Worm (Caenorhabditis elegans) whole organism, L4 larva: ENCODE results near the gene snpc-1.3.

Experiments used
- F37D6.2 ChIP-seq: sonication (generic microtip); optimal IDR thresholded peaks from 2 replicates; lab custom pipeline; 2016; ENCODE audit warnings: mild to moderate bottlenecking, missing genetic modification characterization, missing compliant biosample characterization
- F44E2.7 ChIP-seq: fragments of 200-800 bp; sonication (Bioruptor generic); IDR thresholded peaks from 2 replicates; pipeline ENCODE4 v2.1.2; 2022; ENCODE audit warnings: missing genetic modification characterization, missing compliant biosample characterization
- T20F7.1 ChIP-seq: fragments of 200-800 bp; sonication (Bioruptor generic); optimal IDR thresholded peaks from 2 replicates; lab custom pipeline; 2018; ENCODE audit warnings: mild to moderate bottlenecking, missing genetic modification characterization, missing compliant biosample characterization
- Y5F2A.4 ChIP-seq: fragments of 200-800 bp; sonication (Bioruptor generic); optimal IDR thresholded peaks from 2 replicates; lab custom pipeline; 2018; ENCODE audit warnings: mild to moderate bottlenecking, missing genetic modification characterization, missing compliant biosample characterization
- ZK337.2 ChIP-seq: fragments of 200-800 bp; sonication (Bioruptor generic); IDR thresholded peaks from 2 replicates; pipeline ENCODE4 v1.3.6; 2022; ENCODE audit warnings: missing genetic modification reagents, missing genetic modification characterization, missing compliant biosample characterization
- aha-1 ChIP-seq: fragments of 150-350 bp; peaks from one replicate; lab custom pipeline; 2014; ENCODE audit warnings: missing biosample characterization, missing genetic modification characterization
- ama-1 ChIP-seq: fragments of 150-350 bp; optimal IDR thresholded peaks from 2 replicates; lab custom pipeline; 2014; ENCODE audit warnings: inconsistent platforms, mixed read lengths
- attf-4 ChIP-seq: sonication (generic microtip); optimal IDR thresholded peaks from 3 replicates; lab custom pipeline; 2017; ENCODE audit warnings: missing biosample characterization, missing genetic modification characterization
- ceh-28 ChIP-seq: fragments of 150-350 bp; optimal IDR thresholded peaks from 2 replicates; lab custom pipeline; 2014; ENCODE audit warnings: missing biosample characterization, missing genetic modification reagents, missing genetic modification characterization
- ceh-32 ChIP-seq: sonication (generic microtip); optimal IDR thresholded peaks from 2 replicates; lab custom pipeline; 2016; ENCODE audit warnings: mild to moderate bottlenecking, missing genetic modification characterization, missing compliant biosample characterization; ENCODE audit not compliant: poor library complexity
- ceh-44 ChIP-seq: fragments of 200-800 bp; sonication (Bioruptor generic); IDR thresholded peaks from 2 replicates; pipeline ENCODE4 v1.3.6; 2022; ENCODE audit warnings: missing genetic modification reagents, missing genetic modification characterization, missing compliant biosample characterization
- ceh-82 ChIP-seq: sonication (generic microtip); optimal IDR thresholded peaks from 2 replicates; lab custom pipeline; 2017; ENCODE audit warnings: missing biosample characterization, missing genetic modification characterization
- ces-1 ChIP-seq: fragments of 150-350 bp; sonication (generic microtip); optimal IDR thresholded peaks from 4 replicates; lab custom pipeline; 2014; ENCODE audit warnings: missing biosample characterization, missing genetic modification reagents, missing genetic modification characterization
- cey-2 ChIP-seq: sonication (generic microtip); optimal IDR thresholded peaks from 3 replicates; lab custom pipeline; 2017; ENCODE audit warnings: missing genetic modification characterization, mild to moderate bottlenecking, missing compliant biosample characterization, antibody characterized with exemption, borderline replicate concordance; ENCODE audit not compliant: insufficient read depth
- ctbp-1 ChIP-seq: fragments of 200-800 bp; sonication (Bioruptor generic); IDR thresholded peaks from 2 replicates; pipeline ENCODE4 v1.3.6; 2022; ENCODE audit warnings: missing genetic modification reagents, missing genetic modification characterization, missing compliant biosample characterization
- daf-16 ChIP-seq, 3 experiments: sonication (generic microtip); optimal IDR thresholded peaks; 2 replicates each; lab custom pipeline; 2016 to 2017; ENCODE audit warnings: missing genetic modification characterization in 3 of 3, missing genetic modification reagents in 3 of 3, mild to moderate bottlenecking in 2 of 3, missing compliant biosample characterization in 2 of 3, missing biosample characterization in 1 of 3, moderate library complexity in 1 of 3
- daf-19 ChIP-seq: fragments of 200-800 bp; sonication (Bioruptor generic); conservative IDR thresholded peaks from 2 replicates; pipeline ENCODE4 v1.3.6; 2022; ENCODE audit warnings: missing genetic modification characterization, missing compliant biosample characterization
- dmd-8 ChIP-seq: fragments of 200-800 bp; sonication (Bioruptor generic); IDR thresholded peaks from 2 replicates; pipeline ENCODE4 v1.3.6; 2022; ENCODE audit warnings: missing genetic modification characterization, missing compliant biosample characterization
- dpl-1 ChIP-seq: fragments of 150-350 bp; optimal IDR thresholded peaks from 2 replicates; lab custom pipeline; 2014; ENCODE audit warnings: missing biosample characterization, missing genetic modification reagents, missing genetic modification characterization
- dve-1 ChIP-seq: sonication (generic microtip); optimal IDR thresholded peaks from 2 replicates; lab custom pipeline; 2017; ENCODE audit warnings: antibody characterized with exemption, mild to moderate bottlenecking, missing genetic modification characterization, missing compliant biosample characterization; ENCODE audit not compliant: insufficient read depth
- egl-27 ChIP-seq: sonication (generic microtip); optimal IDR thresholded peaks from 3 replicates; lab custom pipeline; 2017; ENCODE audit warnings: missing biosample characterization, missing genetic modification reagents, missing genetic modification characterization
- fkh-10 ChIP-seq: fragments of 150-350 bp; optimal IDR thresholded peaks from 2 replicates; lab custom pipeline; 2014; ENCODE audit warnings: missing biosample characterization, missing genetic modification reagents, missing genetic modification characterization
- hlh-11 ChIP-seq: fragments of 200-800 bp; sonication (Bioruptor generic); optimal IDR thresholded peaks from 2 replicates; lab custom pipeline; 2018; ENCODE audit warnings: mild to moderate bottlenecking, missing genetic modification characterization, missing compliant biosample characterization
- jun-1 ChIP-seq: fragments of 150-350 bp; optimal IDR thresholded peaks from 2 replicates; lab custom pipeline; 2014; ENCODE audit warnings: missing biosample characterization, missing genetic modification reagents, missing genetic modification characterization
- lim-7 ChIP-seq: fragments of 200-800 bp; sonication (Bioruptor generic); IDR thresholded peaks from 2 replicates; pipeline ENCODE4 v1.3.6; 2022; ENCODE audit warnings: missing genetic modification characterization, missing compliant biosample characterization
- lin-1 ChIP-seq: fragments of 200-800 bp; sonication (Bioruptor generic); IDR thresholded peaks from 2 replicates; pipeline ENCODE4 v1.3.6; 2022; ENCODE audit warnings: missing genetic modification reagents, missing genetic modification characterization, missing compliant biosample characterization
- lin-29 ChIP-seq: fragments of 200-800 bp; sonication (Bioruptor generic); IDR thresholded peaks from 2 replicates; pipeline ENCODE4 v1.3.6; 2022; ENCODE audit warnings: missing genetic modification reagents, missing genetic modification characterization, missing compliant biosample characterization
- lin-38 ChIP-seq: fragments of 200-800 bp; sonication (Bioruptor generic); IDR thresholded peaks from 2 replicates; pipeline ENCODE4 v1.3.6; 2022; ENCODE audit warnings: missing genetic modification reagents, missing genetic modification characterization, missing compliant biosample characterization
- lir-3 ChIP-seq: sonication (generic microtip); optimal IDR thresholded peaks from 2 replicates; lab custom pipeline; 2016; ENCODE audit warnings: mild to moderate bottlenecking, missing genetic modification characterization, missing compliant biosample characterization
- lsy-2 ChIP-seq, 2 experiments: fragments of 150-350 bp in 1 of 2; sonication (generic microtip) in 1 of 2; optimal IDR thresholded peaks; 2 replicates each; lab custom pipeline; 2014 to 2017; ENCODE audit warnings: missing biosample characterization in 2 of 2, missing genetic modification characterization in 2 of 2
- madf-9 ChIP-seq: fragments of 200-800 bp; sonication (Bioruptor generic); conservative IDR thresholded peaks from 2 replicates; pipeline ENCODE4 v1.3.6; 2022; ENCODE audit warnings: missing genetic modification reagents, missing genetic modification characterization, missing compliant biosample characterization
- mdl-1 ChIP-seq, 2 experiments: fragments of 150-350 bp in 1 of 2; sonication (generic microtip) in 1 of 2; optimal IDR thresholded peaks; 2 replicates each; lab custom pipeline; 2014 to 2017; ENCODE audit warnings: missing biosample characterization in 2 of 2, missing genetic modification characterization in 2 of 2
- mes-2 ChIP-seq: sonication (generic microtip); optimal IDR thresholded peaks from 2 replicates; lab custom pipeline; 2016; ENCODE audit warnings: missing genotype, mild to moderate bottlenecking, missing genetic modification characterization, missing compliant biosample characterization; ENCODE audit not compliant: poor library complexity, severe bottlenecking
- nhr-11 ChIP-seq: fragments of 150-350 bp; optimal IDR thresholded peaks from 2 replicates; lab custom pipeline; 2014; ENCODE audit warnings: missing biosample characterization, missing genetic modification characterization
- nhr-111 ChIP-seq: fragments of 200-800 bp; sonication (Bioruptor generic); optimal IDR thresholded peaks from 2 replicates; lab custom pipeline; 2018; ENCODE audit warnings: mild to moderate bottlenecking, missing genetic modification characterization, missing compliant biosample characterization
- nhr-25 ChIP-seq: sonication (generic microtip); optimal IDR thresholded peaks from 2 replicates; lab custom pipeline; 2017; ENCODE audit warnings: missing genetic modification characterization, mild to moderate bottlenecking, missing compliant biosample characterization, antibody characterized with exemption, moderate library complexity, borderline replicate concordance; ENCODE audit not compliant: insufficient read depth
- nhr-28 ChIP-seq: fragments of 150-350 bp; optimal IDR thresholded peaks from 2 replicates; lab custom pipeline; 2014; ENCODE audit warnings: missing biosample characterization, missing genetic modification characterization
- nhr-48 ChIP-seq: sonication (generic microtip); optimal IDR thresholded peaks from 2 replicates; lab custom pipeline; 2016; ENCODE audit warnings: mild to moderate bottlenecking, missing genetic modification characterization, missing compliant biosample characterization
- nhr-6 ChIP-seq: fragments of 150-350 bp; optimal IDR thresholded peaks from 2 replicates; lab custom pipeline; 2014; ENCODE audit warnings: missing biosample characterization, missing genetic modification characterization
- nhr-76 ChIP-seq: fragments of 150-350 bp; optimal IDR thresholded peaks from 2 replicates; lab custom pipeline; 2014; ENCODE audit warnings: missing biosample characterization, missing genetic modification characterization
- pqm-1 ChIP-seq: sonication (generic microtip); optimal IDR thresholded peaks from 2 replicates; lab custom pipeline; 2017; ENCODE audit warnings: missing biosample characterization, missing genetic modification characterization
- rbr-2 ChIP-seq: sonication (generic microtip); optimal IDR thresholded peaks from 2 replicates; lab custom pipeline; 2016; ENCODE audit warnings: missing genotype, missing genetic modification characterization, missing compliant biosample characterization
- set-16 ChIP-seq: fragments of 200-800 bp; sonication (Bioruptor generic); IDR thresholded peaks from 2 replicates; pipeline ENCODE4 v1.3.6; 2022; ENCODE audit warnings: missing genetic modification reagents, missing genetic modification characterization, missing compliant biosample characterization
- snpc-4 ChIP-seq: fragments of 150-350 bp; optimal IDR thresholded peaks from 2 replicates; lab custom pipeline; 2014; ENCODE audit warnings: missing biosample characterization, missing genetic modification characterization
- spr-1 ChIP-seq: sonication (generic microtip); optimal IDR thresholded peaks from 2 replicates; lab custom pipeline; 2016; ENCODE audit warnings: mild to moderate bottlenecking, missing genetic modification characterization, missing compliant biosample characterization
- spr-3 ChIP-seq: fragments of 200-800 bp; sonication (Bioruptor generic); optimal IDR thresholded peaks from 2 replicates; lab custom pipeline; 2018; ENCODE audit warnings: mild to moderate bottlenecking, missing genetic modification characterization, missing compliant biosample characterization
- tra-1 ChIP-seq: fragments of 200-800 bp; sonication (Bioruptor generic); IDR thresholded peaks from 2 replicates; pipeline ENCODE4 v1.3.6; 2022; ENCODE audit warnings: missing genetic modification reagents, missing genetic modification characterization, missing compliant biosample characterization
- unc-130 ChIP-seq: sonication (generic microtip); optimal IDR thresholded peaks from 2 replicates; lab custom pipeline; 2016; ENCODE audit warnings: missing genetic modification reagents, missing genetic modification characterization, missing compliant biosample characterization
- zfp-2 ChIP-seq: sonication (generic microtip); optimal IDR thresholded peaks from 2 replicates; lab custom pipeline; 2016; ENCODE audit warnings: mild to moderate bottlenecking, missing genetic modification characterization, missing compliant biosample characterization
- zfp-3 ChIP-seq: fragments of 200-800 bp; sonication (Bioruptor generic); conservative IDR thresholded peaks from 2 replicates; pipeline ENCODE4 v1.3.6; 2022; ENCODE audit warnings: missing genetic modification reagents, missing genetic modification characterization, missing compliant biosample characterization

snpc-1.3 gene

ce11 chrV:5392993-5393628, 45.9 kb downstream of the snpc-1.3 start, which contains the start of gene C35A11.4 (continued):
- TF ChIP-seq ceh-28 (tag; lab: Kevin White, UChicago) (no peak), lim-7 (GFP tag; lab: Robert Waterston, UW) (no peak), nhr-25 (tag; lab: Kevin White, UChicago) (no peak), lin-29 (GFP tag; lab: Robert Waterston, UW) (no peak), egl-27 (tag; lab: Kevin White, UChicago) (no peak), nhr-76 (tag; lab: Kevin White, UChicago) (no peak), tra-1 (GFP tag; lab: Robert Waterston, UW) (no peak), fkh-10 (no peak), zfp-2 (no peak), mdl-1 (tag; optimal IDR thresholded peaks at IDR 0.05; lab: Kevin White, UChicago) (peak in 1 of 2 experiments; percentile 63), cey-2 (peak; percentile 21), rbr-2 (no peak), lin-38 (GFP tag; lab: Robert Waterston, UW) (no peak), spr-1 (no peak), T20F7.1 (GFP tag; lab: Kevin White, UChicago) (no peak), ceh-82 (tag; lab: Kevin White, UChicago) (no peak), dpl-1 (no peak), daf-19 (GFP tag; lab: Robert Waterston, UW) (no peak), nhr-48 (tag; lab: Kevin White, UChicago) (peak; percentile 31), lin-1 (GFP tag; lab: Robert Waterston, UW) (no peak; the same call in 1 of the 2 replicates), ama-1 (lab: Kevin White, UChicago) (no peak), hlh-11 (tag; lab: Kevin White, UChicago) (peak; percentile 76), F37D6.2 (tag; lab: Kevin White, UChicago) (no peak), ZK337.2 (GFP tag; lab: Robert Waterston, UW) (no peak), set-16 (GFP tag; lab: Robert Waterston, UW) (no peak), mes-2 (tag; lab: Kevin White, UChicago) (no peak), nhr-28 (tag; lab: Kevin White, UChicago) (peak; percentile 71), ceh-32 (tag; lab: Kevin White, UChicago) (no peak), lir-3 (tag; lab: Kevin White, UChicago) (no peak), aha-1 (tag; lab: Kevin White, UChicago) (peak; percentile 75), madf-9 (GFP tag; lab: Robert Waterston, UW) (no peak), ceh-44 (GFP tag; lab: Robert Waterston, UW) (no peak), dmd-8 (no peak), dve-1 (tag; lab: Kevin White, UChicago) (peak; percentile 86), pqm-1 (tag; lab: Kevin White, UChicago) (peak; percentile 62), lsy-2 (tag; optimal IDR thresholded peaks at IDR 0.05; lab: Kevin White, UChicago) (no peak), nhr-6 (tag; lab: Kevin White, UChicago) (no peak), snpc-4 (tag; lab: Kevin White, UChicago) (no peak), nhr-111 (GFP tag; lab: Kevin White, UChicago) (no peak), Y5F2A.4 (GFP tag; lab: Kevin White, UChicago) (no peak), nhr-11 (no peak), spr-3 (GFP tag; lab: Kevin White, UChicago) (no peak), zfp-3 (GFP tag; lab: Robert Waterston, UW) (no peak), ctbp-1 (no peak), F44E2.7 (no peak), daf-16 (GFP tag; optimal IDR thresholded peaks at IDR 0.05; lab: Kevin White, UChicago) (no peak), daf-16 (tag; optimal IDR thresholded peaks at IDR 0.05; lab: Kevin White, UChicago) (peak; percentile 81), jun-1 (no peak), unc-130 (GFP tag; lab: Kevin White, UChicago) (no peak), attf-4 (no peak), ces-1 (GFP tag; lab: Kevin White, UChicago) (no peak)
